Fruit fly (Drosophila melanogaster) S2 (cell line): ENCODE measurements around the gene Argl.
A peak's percentile ranks its signal among the peaks of the same experiment; 100 is the strongest.

ENCODE experiments used
- CG8478 ChIP-seq: fragments of >200 bp; optimal IDR thresholded peaks from 2 replicates; lab custom pipeline; 2018
- CTCF ChIP-seq, 2 experiments: fragments of >200 bp; optimal IDR thresholded peaks; 2 replicates each; lab custom pipeline; 2018

DNA sequence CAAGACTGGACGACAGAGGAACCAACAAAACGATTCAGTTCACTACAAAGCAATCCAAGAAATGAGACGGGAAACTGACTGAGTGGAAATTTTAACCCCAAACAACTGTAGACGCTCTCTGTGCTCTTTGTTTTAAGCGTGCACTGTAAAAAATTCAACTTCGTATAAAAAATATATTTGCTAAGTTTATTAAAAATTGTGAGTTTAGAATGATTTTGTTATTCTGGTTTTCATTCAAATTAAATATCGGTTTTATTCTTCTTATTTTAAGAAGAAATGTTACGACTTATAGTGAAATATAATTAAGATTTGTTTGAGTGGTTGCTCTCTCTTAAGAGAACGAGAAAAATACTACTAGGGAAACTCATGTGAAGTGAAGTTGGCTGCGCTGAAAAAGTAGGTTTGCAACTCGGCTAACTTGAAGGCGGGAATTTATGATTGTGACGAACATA is 16.2 kb upstream of the Argl start:
- TF ChIP-seq CTCF (optimal IDR thresholded peaks at IDR 0.05; lab: Kevin White, UChicago) (peak in 1 of 2 experiments; percentile 11), CG8478 (lab: Kevin White, UChicago) (no peak)
